Fruit fly (Drosophila melanogaster): ENCODE measurements around the gene TfIIFalpha.
A peak's percentile ranks its signal among the peaks of the same experiment; 100 is the strongest.

TfIIFalpha gene

dm6 chr3R:6405674-6406565 is 25.7 kb downstream of the TfIIFalpha start, which contains the start of gene Dmtn (continued):
- peak; percentile 58 for TF ChIP-seq CG14710 (tag; optimal IDR thresholded peaks at IDR 0.05)
- no peak for TF ChIP-seq Poxn (GFP tag; IDR thresholded peaks at IDR 0.05)
- peak; percentile 29 for TF ChIP-seq Antp (GFP tag; optimal IDR thresholded peaks at IDR 0.05)
- no peak for TF ChIP-seq CG9609 (GFP tag; optimal IDR thresholded peaks at IDR 0.05)
- TF ChIP-seq CG17912 (GFP tag; optimal IDR thresholded peaks at IDR 0.05), result peak; percentile 16
- peak; percentile 25 for TF ChIP-seq Oli (tag; optimal IDR thresholded peaks at IDR 0.05)
- no peak for TF ChIP-seq Dfd (GFP tag; optimal IDR thresholded peaks at IDR 0.05)
- TF ChIP-seq YL-1 (GFP tag; optimal IDR thresholded peaks at IDR 0.05), result peak; percentile 59
- TF ChIP-seq ftz-f1 (GFP tag; optimal IDR thresholded peaks at IDR 0.05), result peak; percentile 68
- no peak for TF ChIP-seq da (GFP tag; optimal IDR thresholded peaks at IDR 0.05)
- TF ChIP-seq nau (GFP tag; optimal IDR thresholded peaks at IDR 0.05), result peak; percentile 39
- no peak for TF ChIP-seq D19B (GFP tag; optimal IDR thresholded peaks at IDR 0.05)
- no peak for TF ChIP-seq CG4617 (GFP tag; optimal IDR thresholded peaks at IDR 0.05; ENCODE audit: borderline replicate concordance)
- TF ChIP-seq CG7928 (GFP tag; optimal IDR thresholded peaks at IDR 0.05), result no peak
- TF ChIP-seq gro (GFP tag; optimal IDR thresholded peaks at IDR 0.05), result peak; percentile 51
- peak; percentile 17 for TF ChIP-seq CG6254 (GFP tag; optimal IDR thresholded peaks at IDR 0.05)
- TF ChIP-seq Fer1 (GFP tag; optimal IDR thresholded peaks at IDR 0.05), result peak; percentile 39
- no peak for TF ChIP-seq Dref (GFP tag; IDR thresholded peaks at IDR 0.05)
- TF ChIP-seq bowl (GFP tag; IDR thresholded peaks at IDR 0.05), result no peak
- no peak for TF ChIP-seq danr (GFP tag; IDR thresholded peaks at IDR 0.05)
- TF ChIP-seq slp2 (GFP tag; optimal IDR thresholded peaks at IDR 0.05), result peak; percentile 2
- peak; percentile 35 for TF ChIP-seq CG12071 (GFP tag; optimal IDR thresholded peaks at IDR 0.05)
- TF ChIP-seq CG8388 (GFP tag; optimal IDR thresholded peaks at IDR 0.05), result peak; percentile 30
- no peak for TF ChIP-seq CG15479 (GFP tag; optimal IDR thresholded peaks at IDR 0.05)
- TF ChIP-seq sd (tag; optimal IDR thresholded peaks at IDR 0.05), result no peak
- TF ChIP-seq psq (GFP tag; optimal IDR thresholded peaks at IDR 0.05), result no peak
- TF ChIP-seq ro (GFP tag; IDR thresholded peaks at IDR 0.05), result no peak
- TF ChIP-seq dm (GFP tag; optimal IDR thresholded peaks at IDR 0.05), result peak; percentile 0
- TF ChIP-seq emc (GFP tag; optimal IDR thresholded peaks at IDR 0.05), result peak; percentile 37
- TF ChIP-seq Hmr (GFP tag; optimal IDR thresholded peaks at IDR 0.05), result peak; percentile 59
- peak; percentile 16 for TF ChIP-seq CG15696 (tag; optimal IDR thresholded peaks at IDR 0.05)
- peak; percentile 92 for TF ChIP-seq pros (GFP tag; optimal IDR thresholded peaks at IDR 0.05)
- peak; percentile 80 for TF ChIP-seq Lhr (GFP tag; optimal IDR thresholded peaks at IDR 0.05)
- no peak for TF ChIP-seq pita (GFP tag; optimal IDR thresholded peaks at IDR 0.05)
- TF ChIP-seq CG1529 (GFP tag; optimal IDR thresholded peaks at IDR 0.05), result no peak
- TF ChIP-seq CrebB (tag; optimal IDR thresholded peaks at IDR 0.05), result peak; percentile 34
- no peak for TF ChIP-seq CG33557 (GFP tag; optimal IDR thresholded peaks at IDR 0.05)
- TF ChIP-seq Asciz (GFP tag; optimal IDR thresholded peaks at IDR 0.05), result no peak
- TF ChIP-seq lilli (GFP tag; optimal IDR thresholded peaks at IDR 0.05), result no peak
- TF ChIP-seq CG3726 (GFP tag; IDR thresholded peaks at IDR 0.05), result no peak
- TF ChIP-seq CG6175 (GFP tag; IDR thresholded peaks at IDR 0.05), result no peak
- peak; percentile 24 for TF ChIP-seq CG30403 (GFP tag; optimal IDR thresholded peaks at IDR 0.05)
- TF ChIP-seq CG14965 (GFP tag; optimal IDR thresholded peaks at IDR 0.05; ENCODE audit: borderline replicate concordance), result no peak
- TF ChIP-seq CG4707 (GFP tag; optimal IDR thresholded peaks at IDR 0.05), result peak; percentile 34
- no peak for TF ChIP-seq twi (tag; optimal IDR thresholded peaks at IDR 0.05)
- no peak for TF ChIP-seq Kr (GFP tag; optimal IDR thresholded peaks at IDR 0.05)
- no peak for TF ChIP-seq sens-2 (GFP tag; IDR thresholded peaks at IDR 0.05)
- TF ChIP-seq CG7556 (GFP tag; optimal IDR thresholded peaks at IDR 0.05), result peak; percentile 35
- TF ChIP-seq phol (tag; optimal IDR thresholded peaks at IDR 0.05), result peak; percentile 51

Data from whole organism, embryonic.